Fruit fly (Drosophila melanogaster) whole organism, wandering third instar larva: ENCODE results near the gene slow.

Source experiments
- Abd-B ChIP-seq: fragments of >200 bp; optimal IDR thresholded peaks from 2 replicates; lab custom pipeline; 2017; ENCODE audit warnings: missing biosample characterization, missing genetic modification characterization
- CrebA ChIP-seq: fragments of 200-800 bp; sonication (Bioruptor generic); optimal IDR thresholded peaks from 2 replicates; lab custom pipeline; 2016; ENCODE audit warnings: missing biosample characterization, mild to moderate bottlenecking, missing genetic modification characterization, borderline replicate concordance
- Dfd ChIP-seq: fragments of >200 bp; optimal IDR thresholded peaks from 2 replicates; lab custom pipeline; 2017; ENCODE audit warnings: missing biosample characterization, missing genetic modification characterization
- Dif ChIP-seq: fragments of 200-275, 200-300 bp; sonication (Bioruptor generic); optimal IDR thresholded peaks from 2 replicates; lab custom pipeline; 2018; ENCODE audit warnings: missing biosample characterization, missing genetic modification characterization; ENCODE audit not compliant: partially characterized antibody
- HLH106 ChIP-seq: fragments of 200-800 bp; optimal IDR thresholded peaks from 3 replicates; lab custom pipeline; 2019; ENCODE audit warnings: missing biosample characterization, mild to moderate bottlenecking, missing genetic modification characterization, moderate library complexity
- Hnf4 ChIP-seq: fragments of 200-800 bp; sonication (Bioruptor generic); optimal IDR thresholded peaks from 2 replicates; lab custom pipeline; 2016; ENCODE audit warnings: missing biosample characterization, mild to moderate bottlenecking, missing genetic modification characterization
- Hr78 ChIP-seq: fragments of >200 bp; optimal IDR thresholded peaks from 2 replicates; lab custom pipeline; 2017; ENCODE audit warnings: missing biosample characterization, missing genetic modification characterization
- Jra ChIP-seq: sonication (Bioruptor generic); optimal IDR thresholded peaks from 2 replicates; lab custom pipeline; 2016; ENCODE audit warnings: missing biosample characterization, missing genetic modification characterization
- Mio ChIP-seq: sonication (Bioruptor generic); optimal IDR thresholded peaks from 2 replicates; lab custom pipeline; 2016; ENCODE audit warnings: missing biosample characterization, missing genetic modification characterization
- Myc ChIP-seq: fragments of >200 bp; optimal IDR thresholded peaks from 2 replicates; lab custom pipeline; 2017
- N ChIP-seq: fragments of >200 bp; optimal IDR thresholded peaks from 2 replicates; lab custom pipeline; 2018; ENCODE audit warnings: missing biosample characterization, missing external identifiers, missing genetic modification characterization
- OdsH ChIP-seq: fragments of 200-800 bp; sonication (Bioruptor generic); optimal IDR thresholded peaks from 2 replicates; lab custom pipeline; 2016; ENCODE audit warnings: missing biosample characterization, mild to moderate bottlenecking, missing genetic modification characterization
- Rel ChIP-seq, 2 experiments: fragments of 200-800 bp; sonication (Bioruptor generic) in 1 of 2; optimal IDR thresholded peaks; 2 replicates in 1 of 2; 3 replicates in 1 of 2; lab custom pipeline; 2016 to 2019; ENCODE audit warnings: mild to moderate bottlenecking in 2 of 2, missing biosample characterization in 2 of 2, missing genetic modification characterization in 2 of 2, moderate library complexity in 1 of 2
- Vsx2 ChIP-seq: fragments of 200-300, 225-300 bp; sonication (Bioruptor generic); optimal IDR thresholded peaks from 2 replicates; lab custom pipeline; 2018; ENCODE audit warnings: missing biosample characterization, missing genetic modification characterization; ENCODE audit not compliant: partially characterized antibody
- br ChIP-seq: fragments of 200-800 bp; sonication (Bioruptor generic); optimal IDR thresholded peaks from 2 replicates; lab custom pipeline; 2016; ENCODE audit warnings: missing biosample characterization, missing genetic modification characterization
- brk ChIP-seq: fragments of 200-800 bp; sonication (Bioruptor generic); optimal IDR thresholded peaks from 2 replicates; lab custom pipeline; 2016; ENCODE audit warnings: missing biosample characterization, mild to moderate bottlenecking, missing genetic modification characterization
- dl ChIP-seq, 2 experiments: fragments of 175-275, 200-275 bp in 1 of 2; fragments of 200-275 bp in 1 of 2; sonication (Bioruptor generic); optimal IDR thresholded peaks; lab custom pipeline; 2018; ENCODE audit warnings: mild to moderate bottlenecking in 2 of 2, missing biosample characterization in 2 of 2, missing genetic modification characterization in 2 of 2, moderate library complexity in 2 of 2; ENCODE audit not compliant: partially characterized antibody in 2 of 2, insufficient read depth in 1 of 2
- dsf ChIP-seq: sonication (Bioruptor generic); optimal IDR thresholded peaks from 2 replicates; lab custom pipeline; 2016; ENCODE audit warnings: missing biosample characterization, missing genetic modification characterization, borderline replicate concordance
- ey ChIP-seq: fragments of 200-800 bp; sonication (Bioruptor generic); optimal IDR thresholded peaks from 2 replicates; lab custom pipeline; 2016; ENCODE audit warnings: missing biosample characterization, missing genetic modification characterization
- foxo ChIP-seq, 2 experiments: fragments of 200-800 bp; sonication (Bioruptor generic); optimal IDR thresholded peaks; 2 replicates in 1 of 2; 3 replicates in 1 of 2; lab custom pipeline; 2016 to 2017; ENCODE audit warnings: missing biosample characterization in 2 of 2, missing genetic modification characterization in 2 of 2
- fru ChIP-seq: fragments of 200-800 bp; sonication (Bioruptor generic); optimal IDR thresholded peaks from 3 replicates; lab custom pipeline; 2016; ENCODE audit warnings: missing biosample characterization, mild to moderate bottlenecking, missing genetic modification characterization
- h ChIP-seq: fragments of 200-800 bp; sonication (Bioruptor generic); optimal IDR thresholded peaks from 3 replicates; lab custom pipeline; 2016; ENCODE audit warnings: missing biosample characterization, mild to moderate bottlenecking, missing genetic modification characterization
- jim ChIP-seq: fragments of 175-275, 200-325 bp; sonication (Bioruptor generic); optimal IDR thresholded peaks from 2 replicates; lab custom pipeline; 2016; ENCODE audit warnings: missing biosample characterization, mild to moderate bottlenecking, missing genetic modification characterization
- lola ChIP-seq: fragments of >200 bp; optimal IDR thresholded peaks from 2 replicates; lab custom pipeline; 2017; ENCODE audit warnings: missing biosample characterization, missing genetic modification characterization
- pan ChIP-seq: fragments of >200 bp; optimal IDR thresholded peaks from 2 replicates; lab custom pipeline; 2017
- psq ChIP-seq: fragments of 200-800 bp; sonication (Bioruptor generic); optimal IDR thresholded peaks from 3 replicates; lab custom pipeline; 2017; ENCODE audit warnings: missing biosample characterization, mild to moderate bottlenecking, missing genetic modification characterization, moderate library complexity
- rgr ChIP-seq: fragments of 200-800 bp; sonication (Bioruptor generic); optimal IDR thresholded peaks from 3 replicates; lab custom pipeline; 2016; ENCODE audit warnings: missing biosample characterization, mild to moderate bottlenecking, missing genetic modification characterization
- sage ChIP-seq: fragments of 200-800 bp; sonication (Bioruptor generic); optimal IDR thresholded peaks from 2 replicates; lab custom pipeline; 2016; ENCODE audit warnings: missing biosample characterization, mild to moderate bottlenecking, missing genetic modification characterization
- tai ChIP-seq: sonication (Bioruptor generic); optimal IDR thresholded peaks from 2 replicates; lab custom pipeline; 2016; ENCODE audit warnings: missing biosample characterization, missing genetic modification characterization
- usp ChIP-seq: fragments of >200 bp; optimal IDR thresholded peaks from 2 replicates; lab custom pipeline; 2017; ENCODE audit warnings: missing biosample characterization, missing genetic modification characterization
- woc ChIP-seq: sonication (Bioruptor generic); optimal IDR thresholded peaks from 2 replicates; lab custom pipeline; 2016; ENCODE audit warnings: missing biosample characterization, mild to moderate bottlenecking, missing genetic modification characterization

slow gene

dm6 chr3L:4407743-4408142 lies 23.5 kb downstream of the slow start:
- TF ChIP-seq rgr (GFP tag; lab: Kevin White, UChicago) (peak; percentile 40), tai (GFP tag; lab: Kevin White, UChicago) (peak; percentile 27), foxo (GFP tag; optimal IDR thresholded peaks at IDR 0.05; lab: Kevin White, UChicago) (peak in 1 of 2 experiments; percentile 39), ey (GFP tag; lab: Kevin White, UChicago) (peak; percentile 21), psq (GFP tag; lab: Kevin White, UChicago) (no peak), OdsH (GFP tag; lab: Kevin White, UChicago) (no peak), br (GFP tag; lab: Kevin White, UChicago) (peak; percentile 21), brk (GFP tag; lab: Kevin White, UChicago) (no peak), h (peak; percentile 40), CrebA (GFP tag; lab: Kevin White, UChicago) (no peak), HLH106 (peak; percentile 18), Dfd (GFP tag; lab: Kevin White, UChicago) (no peak), fru (GFP tag; lab: Kevin White, UChicago) (peak; percentile 15)

dm6 chr3L:4408313-4409133 lies 24.3 kb downstream of the slow start:
- TF ChIP-seq psq (GFP tag; lab: Kevin White, UChicago): peak; percentile 64
- no peak for TF ChIP-seq OdsH (GFP tag; lab: Kevin White, UChicago)
- TF ChIP-seq dsf (GFP tag; lab: Kevin White, UChicago): no peak
- TF ChIP-seq tai (GFP tag; lab: Kevin White, UChicago): no peak
- TF ChIP-seq foxo (GFP tag; optimal IDR thresholded peaks at IDR 0.05; lab: Kevin White, UChicago): peak in 1 of 2 experiments; percentile 38
- no peak for TF ChIP-seq ey (GFP tag; lab: Kevin White, UChicago)
- peak; percentile 68 for TF ChIP-seq Vsx2 (GFP tag; lab: Kevin White, UChicago)
- no peak for TF ChIP-seq Abd-B (GFP tag; lab: Kevin White, UChicago)
- TF ChIP-seq Dif (GFP tag; lab: Kevin White, UChicago): no peak
- no peak for TF ChIP-seq pan (lab: Kevin White, UChicago)
- no peak for TF ChIP-seq usp (GFP tag; lab: Kevin White, UChicago)
- TF ChIP-seq lola (GFP tag; lab: Kevin White, UChicago): no peak
- no peak for TF ChIP-seq Myc (lab: Kevin White, UChicago)
- TF ChIP-seq Dfd (GFP tag; lab: Kevin White, UChicago): no peak
- peak; percentile 8 for TF ChIP-seq h
- TF ChIP-seq Mio (GFP tag; lab: Kevin White, UChicago): no peak
- TF ChIP-seq Hnf4 (GFP tag; lab: Kevin White, UChicago): no peak
- TF ChIP-seq jim (GFP tag; lab: Kevin White, UChicago): peak; percentile 81
- TF ChIP-seq N (GFP tag; lab: Kevin White, UChicago): no peak
- TF ChIP-seq woc (GFP tag; lab: Kevin White, UChicago): peak; percentile 28
- TF ChIP-seq brk (GFP tag; lab: Kevin White, UChicago): no peak
- no peak for TF ChIP-seq sage (GFP tag; lab: Kevin White, UChicago)
- TF ChIP-seq Rel (GFP tag; optimal IDR thresholded peaks at IDR 0.05; lab: Kevin White, UChicago): no peak
- peak; percentile 96 for TF ChIP-seq Rel (tag; optimal IDR thresholded peaks at IDR 0.05; lab: Kevin White, UChicago)
- TF ChIP-seq dl (GFP tag; optimal IDR thresholded peaks at IDR 0.05; lab: Kevin White, UChicago; ENCODE audit: insufficient read depth in 1 of 2, partially characterized antibody in 2 of 2): no peak
- no peak for TF ChIP-seq rgr (GFP tag; lab: Kevin White, UChicago)
- no peak for TF ChIP-seq Jra (GFP tag; lab: Kevin White, UChicago)
- TF ChIP-seq fru (GFP tag; lab: Kevin White, UChicago): peak; percentile 36
- TF ChIP-seq, all 38 proteins: peak for 8

dm6 chr3L:4409134-4409897 lies 25.1 kb downstream of the slow start:
- TF ChIP-seq Vsx2 (GFP tag; lab: Kevin White, UChicago) (peak; percentile 47), Hr78 (no peak)
